Worm (Caenorhabditis elegans): ENCODE data around the gene pro-2.

DNA sequence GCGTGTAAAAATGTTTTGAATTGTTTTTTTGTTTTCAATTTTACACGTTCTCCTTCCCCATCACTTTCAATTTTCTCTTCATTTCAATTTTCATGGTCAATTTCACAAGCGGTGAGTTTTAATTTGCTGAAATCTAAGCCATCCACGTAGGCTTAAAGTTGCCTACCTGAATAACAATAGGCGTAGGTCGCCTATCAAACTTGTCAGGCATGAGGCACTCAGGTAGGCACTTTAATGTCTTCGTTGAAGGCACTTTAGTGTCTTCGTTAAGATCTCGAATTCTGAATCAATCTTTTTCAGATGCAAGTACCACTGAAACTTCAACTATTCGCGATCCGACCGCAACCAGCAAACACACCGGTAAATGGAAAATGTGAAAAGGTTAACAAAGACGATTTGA is 35.6 kb downstream of the pro-2 start, which contains the start of gene ZK970.8:
- TF ChIP-seq ceh-13 (GFP tag; optimal IDR thresholded peaks at IDR 0.05), result no peak
- no peak for TF ChIP-seq ama-1 (optimal IDR thresholded peaks at IDR 0.05)
